Fruit fly (Drosophila melanogaster): Measurements from ENCODE around the gene CG8641.

DNA sequence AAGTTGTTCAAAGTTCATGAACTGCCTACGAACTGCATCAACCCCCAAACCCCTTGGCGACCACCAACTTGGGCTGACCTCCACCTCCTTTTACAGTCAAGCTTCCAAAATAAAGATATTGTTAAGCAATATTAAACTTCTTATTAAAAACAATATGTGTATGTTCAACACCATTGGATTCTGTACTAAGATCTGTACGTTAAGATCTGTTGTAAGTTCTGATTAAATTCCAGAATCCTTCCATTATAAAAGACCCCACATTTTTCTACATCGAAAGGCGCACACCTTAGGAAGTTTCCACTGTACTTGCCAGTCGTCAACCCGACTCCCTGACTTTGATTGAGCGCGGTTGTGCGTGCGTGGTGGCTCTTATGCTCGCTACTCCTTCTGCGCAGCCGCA lies 35.7 kb upstream of the CG8641 start:
- no peak for TF ChIP-seq ttk (optimal IDR thresholded peaks at IDR 0.05)
- no peak for TF ChIP-seq h (optimal IDR thresholded peaks at IDR 0.05)
- TF ChIP-seq Sin3A (optimal IDR thresholded peaks at IDR 0.05): no peak
- TF ChIP-seq psq (optimal IDR thresholded peaks at IDR 0.05): no peak
- no peak for TF ChIP-seq Myc (optimal IDR thresholded peaks at IDR 0.05)

Data from Kc167 (cell line).